Worm (Caenorhabditis elegans): ENCODE measurements around the gene R05H10.1.

The R05H10.1 gene

ce11 chrII:14841253-14841652, 10.4 kb upstream of the R05H10.1 start (continued):
- TF ChIP-seq ZK337.2 (GFP tag; IDR thresholded peaks at IDR 0.05) = no peak
- TF ChIP-seq zip-11 (GFP tag; IDR thresholded peaks at IDR 0.05) = no peak
- TF ChIP-seq lim-7 (GFP tag; IDR thresholded peaks at IDR 0.05) = no peak
- no peak for TF ChIP-seq D1046.2 (GFP tag; IDR thresholded peaks at IDR 0.05)
- no peak for TF ChIP-seq unc-39 (tag; optimal IDR thresholded peaks at IDR 0.05)
- TF ChIP-seq unc-62 (GFP tag; optimal IDR thresholded peaks at IDR 0.05 in 1 of 2) = peak in 1 of 2 experiments; percentile 1
- TF ChIP-seq unc-62 (tag; optimal IDR thresholded peaks at IDR 0.05) = no peak
- TF ChIP-seq vab-7 (GFP tag; IDR thresholded peaks at IDR 0.05) = no peak
- TF ChIP-seq fkh-10 (GFP tag; optimal IDR thresholded peaks at IDR 0.05) = no peak
- TF ChIP-seq daf-19 (GFP tag; conservative IDR thresholded peaks at IDR 0.05) = no peak
- no peak for TF ChIP-seq ceh-32 (tag; optimal IDR thresholded peaks at IDR 0.05; ENCODE audit: poor library complexity)
- TF ChIP-seq hlh-30 (tag; optimal IDR thresholded peaks at IDR 0.05; ENCODE audit: insufficient read depth) = peak; percentile 64
- no peak for TF ChIP-seq nhr-237 (tag; optimal IDR thresholded peaks at IDR 0.05)
- no peak for TF ChIP-seq lir-3 (tag; optimal IDR thresholded peaks at IDR 0.05)
- no peak for TF ChIP-seq mxl-2 (GFP tag; conservative IDR thresholded peaks at IDR 0.05)
- TF ChIP-seq nhr-10 (tag; optimal IDR thresholded peaks at IDR 0.05) = no peak
- TF ChIP-seq nhr-48 (tag; optimal IDR thresholded peaks at IDR 0.05) = no peak
- TF ChIP-seq ceh-28 (tag; optimal IDR thresholded peaks at IDR 0.05) = no peak
- TF ChIP-seq ceh-62 (tag; optimal IDR thresholded peaks at IDR 0.05) = no peak
- peak in 1 of 2 experiments; percentile 11 for TF ChIP-seq mdl-1 (tag; optimal IDR thresholded peaks at IDR 0.05)
- no peak for TF ChIP-seq unc-130 (GFP tag; optimal IDR thresholded peaks at IDR 0.05)
- no peak for TF ChIP-seq mep-1 (tag; optimal IDR thresholded peaks at IDR 0.05)
- TF ChIP-seq F10B5.3 (tag; optimal IDR thresholded peaks at IDR 0.05) = no peak
- peak in 1 of 2 experiments; percentile 72 for TF ChIP-seq lsy-2 (tag; optimal IDR thresholded peaks at IDR 0.05)
- TF ChIP-seq nhr-111 (GFP tag; optimal IDR thresholded peaks at IDR 0.05) = no peak

DNA sequence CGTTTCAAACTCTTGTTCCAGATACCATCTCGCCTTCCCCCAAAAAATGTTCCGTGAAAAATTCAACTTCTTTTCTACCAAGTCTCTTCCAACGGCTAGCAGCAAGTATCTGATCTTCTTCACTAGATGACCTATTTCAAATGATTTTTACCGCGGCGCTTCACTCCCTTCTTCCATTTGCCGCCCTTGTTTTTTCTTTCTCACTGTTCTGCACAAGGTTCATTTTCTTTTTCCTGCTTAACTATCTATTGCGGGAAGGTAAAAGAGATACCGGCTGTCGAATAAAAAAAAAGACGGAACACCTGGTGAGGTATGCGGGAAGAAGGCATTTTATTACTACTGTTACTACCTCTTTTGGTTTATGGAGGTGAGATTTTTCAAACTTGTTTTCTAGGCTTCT, 8.6 kb upstream of the R05H10.1 start, which contains the start of gene cdh-7:
Gene cdh-7, plus strand, starts transcription at position 214 of the 400 bp plus-strand sequence.
- peak; percentile 83 for TF ChIP-seq aha-1 (tag)
- TF ChIP-seq snpc-1.2 (GFP tag; IDR thresholded peaks at IDR 0.05) = no peak
- 0 out of 2 replicates have a peak, but pooled peaks have one; percentile 40 for TF ChIP-seq dmd-8 (GFP tag; IDR thresholded peaks at IDR 0.05)

- peak; percentile 49 for TF ChIP-seq nhr-28 (tag; optimal IDR thresholded peaks at IDR 0.05)
- no peak for TF ChIP-seq sdz-12 (GFP tag; optimal IDR thresholded peaks at IDR 0.05)
- no peak for TF ChIP-seq nhr-76 (tag; optimal IDR thresholded peaks at IDR 0.05)
Measured at ce11 chrII:14844253-14844652, 7.4 kb upstream of the R05H10.1 start.

DNA sequence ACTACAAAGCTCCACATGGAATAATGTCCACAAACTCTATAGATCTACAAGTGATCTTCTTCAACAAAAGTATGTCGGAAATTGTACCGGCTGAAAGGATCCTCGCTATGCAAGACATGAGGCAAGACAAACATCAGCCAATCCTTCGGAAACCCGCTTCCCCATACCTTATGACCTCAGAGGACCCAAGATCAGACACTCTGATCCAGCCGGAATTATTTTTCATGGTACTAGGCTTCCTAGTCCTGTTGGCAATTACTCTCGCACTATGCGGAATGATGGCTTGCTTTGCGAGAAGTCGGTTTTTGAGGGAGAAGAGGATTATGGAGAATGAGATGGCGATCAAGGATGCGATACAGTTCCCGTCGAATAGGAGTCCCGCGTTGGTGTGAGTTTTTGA, 1.7 kb upstream of the R05H10.1 start:
- TF ChIP-seq dve-1 (tag; optimal IDR thresholded peaks at IDR 0.05; ENCODE audit: insufficient read depth) (no peak), spr-3 (GFP tag; optimal IDR thresholded peaks at IDR 0.05) (no peak), egl-27 (tag; optimal IDR thresholded peaks at IDR 0.05) (no peak), unc-62 (GFP tag; optimal IDR thresholded peaks at IDR 0.05 in 1 of 2) (peak in 1 of 2 experiments; percentile 94), unc-62 (tag; optimal IDR thresholded peaks at IDR 0.05) (no peak), hlh-30 (tag; optimal IDR thresholded peaks at IDR 0.05; ENCODE audit: insufficient read depth) (no peak)

ce11 chrII:14855229-14855628, 3.6 kb downstream of the R05H10.1 start, which contains the start of gene R05H10.7:
R05H10.7 (plus strand) TSS chrII:14855529.
- TF ChIP-seq hif-1 (tag; optimal IDR thresholded peaks at IDR 0.05) (no peak), fkh-10 (GFP tag; optimal IDR thresholded peaks at IDR 0.05) (no peak), nhr-237 (tag; optimal IDR thresholded peaks at IDR 0.05) (no peak), dmd-8 (GFP tag; IDR thresholded peaks at IDR 0.05) (no peak), nhr-102 (tag; optimal IDR thresholded peaks at IDR 0.05) (no peak), T20F7.1 (GFP tag; optimal IDR thresholded peaks at IDR 0.05) (no peak), gei-8 (GFP tag; optimal IDR thresholded peaks at IDR 0.05) (no peak), daf-19 (GFP tag; conservative IDR thresholded peaks at IDR 0.05) (no peak), unc-39 (tag; optimal IDR thresholded peaks at IDR 0.05) (no peak), ama-1 (optimal IDR thresholded peaks at IDR 0.05) (no peak), rbr-2 (tag; optimal IDR thresholded peaks at IDR 0.05) (no peak), nhr-6 (tag; optimal IDR thresholded peaks at IDR 0.05) (no peak), F37D6.2 (tag; optimal IDR thresholded peaks at IDR 0.05) (no peak)
